Worm (Caenorhabditis elegans): ENCODE measurements around the gene T19C3.4.

The T19C3.4 gene

DNA sequence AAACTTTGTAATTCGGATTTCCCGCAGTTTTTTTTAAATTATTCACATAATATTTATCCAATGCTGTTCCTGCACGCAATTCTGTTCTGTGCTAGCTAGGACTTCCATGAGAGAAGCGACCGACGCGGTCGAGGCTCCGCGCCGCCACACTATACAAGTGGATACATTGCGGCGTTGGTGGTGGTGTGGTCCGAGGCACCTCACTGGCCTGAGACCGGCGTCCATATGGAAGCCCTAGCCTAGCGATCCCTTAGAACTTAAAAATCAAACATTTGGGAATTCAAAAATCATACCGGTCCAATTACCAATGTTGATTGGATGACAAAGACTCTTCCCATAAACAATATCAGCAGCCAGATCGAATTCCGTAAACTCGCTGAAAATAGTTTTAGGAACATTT lies 6.0 kb upstream of the T19C3.4 start:
- TF ChIP-seq ztf-4 (tag; optimal IDR thresholded peaks at IDR 0.05) (no peak), sea-2 (GFP tag; optimal IDR thresholded peaks at IDR 0.05) (no peak), lsy-12 (tag; optimal IDR thresholded peaks at IDR 0.05) (no peak), mdl-1 (tag; optimal IDR thresholded peaks at IDR 0.05) (no peak), ceh-9 (tag; optimal IDR thresholded peaks at IDR 0.05) (no peak), nhr-11 (tag; optimal IDR thresholded peaks at IDR 0.05) (no peak), eor-1 (tag; optimal IDR thresholded peaks at IDR 0.05) (no peak), nhr-25 (tag; optimal IDR thresholded peaks at IDR 0.05) (no peak), mml-1 (tag; optimal IDR thresholded peaks at IDR 0.05) (no peak), elt-1 (tag; optimal IDR thresholded peaks at IDR 0.05) (no peak), fkh-2 (tag; optimal IDR thresholded peaks at IDR 0.05) (no peak), nfya-1 (tag; optimal IDR thresholded peaks at IDR 0.05; ENCODE audit: insufficient read depth) (no peak), lin-15B (tag; optimal IDR thresholded peaks at IDR 0.05) (no peak), zag-1 (tag; optimal IDR thresholded peaks at IDR 0.05) (no peak), snpc-4 (tag; optimal IDR thresholded peaks at IDR 0.05) (no peak), fkh-10 (GFP tag; optimal IDR thresholded peaks at IDR 0.05) (no peak), nhr-43 (tag; optimal IDR thresholded peaks at IDR 0.05; ENCODE audit: poor library complexity, severe bottlenecking) (no peak)

DNA sequence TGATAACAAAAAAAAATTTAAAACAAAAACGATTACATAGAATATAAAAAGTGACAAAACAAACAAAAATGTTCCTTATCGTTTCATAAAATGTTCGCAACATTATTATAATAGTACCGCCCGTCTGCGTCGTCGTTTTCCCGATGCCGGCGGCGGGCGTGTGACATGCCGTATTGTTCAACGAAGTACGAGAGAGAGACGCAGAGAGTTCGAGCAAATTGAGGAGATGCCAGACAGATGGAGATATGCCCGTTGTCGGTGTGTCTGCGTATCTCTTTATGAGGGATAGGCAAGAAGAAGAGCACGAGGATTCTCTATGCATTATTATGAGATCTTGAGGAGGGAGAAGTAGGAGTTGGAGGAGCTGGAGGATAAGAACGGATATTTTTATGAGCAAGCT lies 3.7 kb upstream of the T19C3.4 start:
- TF ChIP-seq nhr-77 (tag; optimal IDR thresholded peaks at IDR 0.05): no peak
- peak; percentile 88 for TF ChIP-seq hmg-11 (tag; optimal IDR thresholded peaks at IDR 0.05)
- TF ChIP-seq ama-1 (optimal IDR thresholded peaks at IDR 0.05): no peak
- peak; percentile 91 for TF ChIP-seq snpc-4 (tag; optimal IDR thresholded peaks at IDR 0.05)
- peak; percentile 96 for TF ChIP-seq pha-4 (tag; optimal IDR thresholded peaks at IDR 0.05)
- peak; percentile 76 for TF ChIP-seq lin-15B (tag; optimal IDR thresholded peaks at IDR 0.05)
- TF ChIP-seq mdl-1 (tag; optimal IDR thresholded peaks at IDR 0.05): peak; percentile 80
- TF ChIP-seq ceh-9 (tag; optimal IDR thresholded peaks at IDR 0.05): no peak
- no peak for TF ChIP-seq nhr-67 (tag; optimal IDR thresholded peaks at IDR 0.05)
- TF ChIP-seq unc-39 (tag; optimal IDR thresholded peaks at IDR 0.05): no peak
- TF ChIP-seq skn-1 (tag; optimal IDR thresholded peaks at IDR 0.05): peak; percentile 57
- no peak for TF ChIP-seq aly-2 (tag; optimal IDR thresholded peaks at IDR 0.05)
- peak; percentile 87 for TF ChIP-seq egl-5 (tag; optimal IDR thresholded peaks at IDR 0.05)
- no peak for TF ChIP-seq fkh-2 (tag; optimal IDR thresholded peaks at IDR 0.05)
- no peak for TF ChIP-seq fkh-10 (GFP tag; optimal IDR thresholded peaks at IDR 0.05)
- TF ChIP-seq unc-62 (GFP tag; optimal IDR thresholded peaks at IDR 0.05): peak; percentile 82
- no peak for TF ChIP-seq daf-12 (tag; optimal IDR thresholded peaks at IDR 0.05)
- TF ChIP-seq elt-2 (tag; optimal IDR thresholded peaks at IDR 0.05): peak; percentile 97
- TF ChIP-seq ztf-11 (tag; optimal IDR thresholded peaks at IDR 0.05): no peak
- no peak for TF ChIP-seq nhr-237 (tag; optimal IDR thresholded peaks at IDR 0.05)
- no peak for TF ChIP-seq ztf-4 (tag; optimal IDR thresholded peaks at IDR 0.05)
- TF ChIP-seq ceh-28 (tag; optimal IDR thresholded peaks at IDR 0.05): peak; percentile 50
- no peak for TF ChIP-seq mml-1 (tag; optimal IDR thresholded peaks at IDR 0.05)
- no peak for TF ChIP-seq ceh-82 (tag; optimal IDR thresholded peaks at IDR 0.05)
- peak; percentile 79 for TF ChIP-seq jun-1 (tag; optimal IDR thresholded peaks at IDR 0.05)
- no peak for TF ChIP-seq eor-1 (tag; optimal IDR thresholded peaks at IDR 0.05)
- TF ChIP-seq tbx-2 (tag; optimal IDR thresholded peaks at IDR 0.05): peak; percentile 39
- no peak for TF ChIP-seq nhr-28 (tag; optimal IDR thresholded peaks at IDR 0.05)
- TF ChIP-seq lsy-12 (tag; optimal IDR thresholded peaks at IDR 0.05): no peak
- no peak for TF ChIP-seq nhr-76 (tag; optimal IDR thresholded peaks at IDR 0.05)
- TF ChIP-seq nhr-43 (tag; optimal IDR thresholded peaks at IDR 0.05; ENCODE audit: poor library complexity, severe bottlenecking): peak; percentile 15
- TF ChIP-seq lin-39 (tag; optimal IDR thresholded peaks at IDR 0.05): peak; percentile 91
- TF ChIP-seq pqm-1 (tag; optimal IDR thresholded peaks at IDR 0.05): peak; percentile 97
- no peak for TF ChIP-seq ceh-16 (tag; optimal IDR thresholded peaks at IDR 0.05)
- TF ChIP-seq zag-1 (tag; optimal IDR thresholded peaks at IDR 0.05): peak; percentile 36
- peak; percentile 39 for TF ChIP-seq egl-27 (tag; optimal IDR thresholded peaks at IDR 0.05)
- peak; percentile 67 for TF ChIP-seq elt-1 (tag; optimal IDR thresholded peaks at IDR 0.05)
- TF ChIP-seq sea-2 (GFP tag; optimal IDR thresholded peaks at IDR 0.05): no peak
- no peak for TF ChIP-seq ZK546.5 (tag; optimal IDR thresholded peaks at IDR 0.05)
- peak; percentile 34 for TF ChIP-seq R02D3.7 (tag; optimal IDR thresholded peaks at IDR 0.05)
- peak; percentile 88 for TF ChIP-seq nhr-25 (tag; optimal IDR thresholded peaks at IDR 0.05)
- peak in 1 of 3 experiments; percentile 28 for TF ChIP-seq elt-3 (tag; optimal IDR thresholded peaks at IDR 0.05)
- TF ChIP-seq fos-1 (tag; optimal IDR thresholded peaks at IDR 0.05): no peak
- TF ChIP-seq nhr-23 (tag; optimal IDR thresholded peaks at IDR 0.05): peak; percentile 83
- peak; percentile 91 for TF ChIP-seq nfya-1 (tag; optimal IDR thresholded peaks at IDR 0.05; ENCODE audit: insufficient read depth)
